Worm (Caenorhabditis elegans): Measurements from ENCODE around the gene srb-16.

The srb-16 gene

ce11 chrII:5154540-5154939 lies 3.8 kb upstream of the srb-16 start, which contains the start of gene srb-12:
srb-12 (minus strand) TSS chrII:5154640.
- TF ChIP-seq madf-5 (GFP tag; IDR thresholded peaks at IDR 0.05) (no peak), ZK546.5 (tag; optimal IDR thresholded peaks at IDR 0.05) (no peak), T20F7.1 (GFP tag; optimal IDR thresholded peaks at IDR 0.05) (no peak), F37D6.2 (tag; optimal IDR thresholded peaks at IDR 0.05) (no peak), nhr-48 (tag; optimal IDR thresholded peaks at IDR 0.05) (no peak), gei-8 (GFP tag; optimal IDR thresholded peaks at IDR 0.05) (no peak), dmd-8 (GFP tag; IDR thresholded peaks at IDR 0.05) (no peak), dmd-9 (GFP tag; IDR thresholded peaks at IDR 0.05) (no peak), php-3 (GFP tag; IDR thresholded peaks at IDR 0.05) (no peak), nhr-25 (tag; optimal IDR thresholded peaks at IDR 0.05; ENCODE audit: borderline replicate concordance, insufficient read depth) (no peak), R02D3.7 (tag; optimal IDR thresholded peaks at IDR 0.05) (no peak), lsy-2 (tag; optimal IDR thresholded peaks at IDR 0.05) (no peak), spr-3 (GFP tag; optimal IDR thresholded peaks at IDR 0.05) (no peak), rbr-2 (tag; optimal IDR thresholded peaks at IDR 0.05) (no peak), unc-39 (tag; optimal IDR thresholded peaks at IDR 0.05) (no peak), nhr-42 (GFP tag; IDR thresholded peaks at IDR 0.05) (no peak), lin-15B (tag; optimal IDR thresholded peaks at IDR 0.05) (no peak), ctbp-1 (GFP tag; IDR thresholded peaks at IDR 0.05) (no peak)

- TF ChIP-seq daf-8 (GFP tag; IDR thresholded peaks at IDR 0.05) = no peak
- TF ChIP-seq nhr-237 (tag; optimal IDR thresholded peaks at IDR 0.05) = no peak
- TF ChIP-seq dmd-6 (GFP tag; IDR thresholded peaks at IDR 0.05) = no peak
- TF ChIP-seq duxl-1 (tag; optimal IDR thresholded peaks at IDR 0.05; ENCODE audit: poor library complexity) = no peak
- no peak for TF ChIP-seq T20F7.1 (GFP tag; optimal IDR thresholded peaks at IDR 0.05)
- TF ChIP-seq nhr-76 (tag; optimal IDR thresholded peaks at IDR 0.05) = no peak
- no peak for TF ChIP-seq lin-29 (GFP tag; IDR thresholded peaks at IDR 0.05)
- TF ChIP-seq lsy-2 (tag; optimal IDR thresholded peaks at IDR 0.05) = no peak
- no peak for TF ChIP-seq ceh-82 (tag; optimal IDR thresholded peaks at IDR 0.05)
- TF ChIP-seq gei-8 (GFP tag; optimal IDR thresholded peaks at IDR 0.05) = no peak
- no peak for TF ChIP-seq ceh-62 (tag; optimal IDR thresholded peaks at IDR 0.05)
Measured at ce11 chrII:5148349-5148748, 2.4 kb downstream of the srb-16 start, which contains the start of gene F58A6.5. F58A6.5 (minus strand) TSS chrII:5148449.

- TF ChIP-seq mxl-3 (GFP tag; optimal IDR thresholded peaks at IDR 0.05) (no peak), spr-1 (tag; optimal IDR thresholded peaks at IDR 0.05) (no peak), arid-1 (GFP tag; conservative IDR thresholded peaks at IDR 0.05) (no peak), nhr-111 (GFP tag; optimal IDR thresholded peaks at IDR 0.05) (no peak), nhr-77 (tag; optimal IDR thresholded peaks at IDR 0.05) (no peak), nhr-237 (tag; optimal IDR thresholded peaks at IDR 0.05) (no peak), Y48G9A.11 (GFP tag; IDR thresholded peaks at IDR 0.05) (no peak), daf-8 (GFP tag; IDR thresholded peaks at IDR 0.05) (no peak), unc-39 (tag; optimal IDR thresholded peaks at IDR 0.05) (no peak), ama-1 (optimal IDR thresholded peaks at IDR 0.05) (no peak), egl-27 (tag; optimal IDR thresholded peaks at IDR 0.05) (no peak), php-3 (GFP tag; IDR thresholded peaks at IDR 0.05) (no peak), snpc-4 (tag; optimal IDR thresholded peaks at IDR 0.05) (no peak), skn-1 (tag; optimal IDR thresholded peaks at IDR 0.05) (no peak), mep-1 (tag; optimal IDR thresholded peaks at IDR 0.05) (no peak), zfp-2 (tag; optimal IDR thresholded peaks at IDR 0.05) (no peak), dmd-8 (GFP tag; IDR thresholded peaks at IDR 0.05) (no peak)
Measured at ce11 chrII:5142619-5143018, 8.1 kb downstream of the srb-16 start, which contains the start of gene F58A6.1. F58A6.1 (plus strand) TSS chrII:5142919.

Measured in whole organism, L4 larva.